Fruit fly (Drosophila melanogaster) whole organism, adult: ENCODE measurements around the gene Grx1.

Experiments used
- CG11617 ChIP-seq: fragments of 200-800 bp; sonication (Bioruptor generic); optimal IDR thresholded peaks from 2 replicates; lab custom pipeline; 2017; ENCODE audit warnings: mild to moderate bottlenecking, missing biosample characterization, missing genetic modification reagents, missing genetic modification characterization
- CG14711 ChIP-seq: fragments of 200-800 bp; sonication (Bioruptor generic); optimal IDR thresholded peaks from 2 replicates; lab custom pipeline; 2018; ENCODE audit warnings: missing biosample characterization, mild to moderate bottlenecking, missing genetic modification characterization, moderate library complexity
- CG1620 ChIP-seq: fragments of 200-800 bp; sonication (Bioruptor generic); optimal IDR thresholded peaks from 2 replicates; lab custom pipeline; 2016; ENCODE audit warnings: missing biosample characterization, missing genetic modification characterization
- CG7045 ChIP-seq: fragments of 200-800 bp; sonication (Bioruptor generic); optimal IDR thresholded peaks from 2 replicates; lab custom pipeline; 2017; ENCODE audit warnings: missing biosample characterization, mild to moderate bottlenecking, missing genetic modification characterization
- CG7101 ChIP-seq: fragments of 200-800 bp; sonication (Bioruptor generic); optimal IDR thresholded peaks from 2 replicates; lab custom pipeline; 2018; ENCODE audit warnings: missing biosample characterization, mild to moderate bottlenecking, missing genetic modification characterization, moderate library complexity
- Clk ChIP-seq: fragments of 200-800 bp; sonication (Bioruptor generic); optimal IDR thresholded peaks from 2 replicates; lab custom pipeline; 2017; ENCODE audit warnings: missing biosample characterization, missing genetic modification characterization
- Crg-1 ChIP-seq: fragments of 200-800 bp; sonication (Bioruptor generic); optimal IDR thresholded peaks from 2 replicates; lab custom pipeline; 2016; ENCODE audit warnings: missing biosample characterization, missing genetic modification characterization
- Hr96 ChIP-seq: fragments of 200-800 bp; sonication (Bioruptor generic); optimal IDR thresholded peaks from 2 replicates; lab custom pipeline; 2016; ENCODE audit warnings: missing biosample characterization, missing genetic modification characterization
- cic ChIP-seq: fragments of 200-800 bp; sonication (Bioruptor generic); optimal IDR thresholded peaks from 2 replicates; lab custom pipeline; 2017; ENCODE audit warnings: missing biosample characterization, mild to moderate bottlenecking, missing genetic modification characterization, moderate library complexity
- cnc ChIP-seq, 2 experiments: fragments of >200 bp; optimal IDR thresholded peaks; 2 replicates each; lab custom pipeline; 2017
- ovo ChIP-seq: fragments of 200-800 bp; sonication (Bioruptor generic); optimal IDR thresholded peaks from 2 replicates; lab custom pipeline; 2016; ENCODE audit warnings: missing biosample characterization, missing genetic modification characterization
- pad ChIP-seq: fragments of 200-800 bp; sonication (Bioruptor generic); optimal IDR thresholded peaks from 3 replicates; lab custom pipeline; 2017; ENCODE audit warnings: missing biosample characterization, missing genetic modification characterization, mild to moderate bottlenecking, moderate library complexity, missing genetic modification reagents
- tj ChIP-seq: fragments of 200-800 bp; sonication (Bioruptor generic); optimal IDR thresholded peaks from 3 replicates; lab custom pipeline; 2017; ENCODE audit warnings: missing biosample characterization, mild to moderate bottlenecking, missing genetic modification characterization, moderate library complexity

Grx1 gene

DNA sequence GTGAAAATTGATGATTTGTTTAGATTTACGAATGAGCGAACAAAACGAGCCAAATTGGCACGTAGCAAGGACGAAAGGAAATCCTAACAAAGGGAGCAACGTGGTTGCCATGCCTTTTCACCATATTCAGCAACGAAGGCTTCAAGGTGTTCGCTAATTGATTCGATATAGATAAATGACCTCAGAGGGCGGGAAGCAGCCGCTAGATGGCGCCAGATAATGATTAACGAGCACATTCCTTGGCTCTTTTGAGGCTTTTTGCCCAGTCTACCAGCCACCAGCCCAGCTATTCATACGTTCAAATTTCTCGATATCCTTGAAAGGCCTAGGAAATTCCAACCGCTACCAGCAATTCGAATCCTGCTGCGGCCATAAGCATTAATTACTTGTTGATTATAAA lies 47.4 kb downstream of the Grx1 start:
- TF ChIP-seq CG14711 (tag; lab: Kevin White, UChicago) (no peak), CG11617 (no peak), CG1620 (GFP tag; lab: Kevin White, UChicago) (no peak), Clk (GFP tag; lab: Kevin White, UChicago) (no peak), cnc (optimal IDR thresholded peaks at IDR 0.05; lab: Kevin White, UChicago) (no peak), ovo (GFP tag; lab: Kevin White, UChicago) (no peak), Hr96 (no peak), pad (GFP tag; lab: Kevin White, UChicago) (no peak), CG7101 (tag; lab: Kevin White, UChicago) (no peak), tj (GFP tag; lab: Kevin White, UChicago) (no peak), Crg-1 (GFP tag; lab: Kevin White, UChicago) (no peak), CG7045 (GFP tag; lab: Kevin White, UChicago) (no peak)

dm6 chr3L:18917281-18917680 lies 48.3 kb downstream of the Grx1 start, which contains the start of gene CG6839:
Gene CG6839, plus strand, starts transcription at chr3L:18917581.
- no peak for TF ChIP-seq Clk (GFP tag; lab: Kevin White, UChicago)
- peak; percentile 51 for TF ChIP-seq cic (GFP tag; lab: Kevin White, UChicago)
